Fruit fly (Drosophila melanogaster) whole organism, embryonic: ENCODE measurements around the gene PMP34.

Source experiments
- Antp ChIP-seq: fragments of 200-800 bp; sonication (Bioruptor generic); optimal IDR thresholded peaks from 3 replicates; lab custom pipeline; 2016; ENCODE audit warnings: missing biosample characterization, missing genetic modification characterization
- Atf-2 ChIP-seq: fragments of 200-800 bp; sonication (Bioruptor generic); optimal IDR thresholded peaks from 2 replicates; lab custom pipeline; 2016; ENCODE audit warnings: missing biosample characterization, missing genetic modification characterization
- B-H1 ChIP-seq: fragments of 200-800 bp; sonication (Bioruptor generic); IDR thresholded peaks from 3 replicates; pipeline ENCODE4 v1.3.6; 2022; ENCODE audit warnings: missing biosample characterization, missing genetic modification characterization
- Blimp-1 ChIP-seq: fragments of 200-800 bp; sonication (Bioruptor generic); optimal IDR thresholded peaks from 3 replicates; lab custom pipeline; 2018; ENCODE audit warnings: missing biosample characterization, missing genetic modification characterization, mild to moderate bottlenecking, moderate library complexity, missing genetic modification reagents
- BtbVII ChIP-seq: fragments of 200-800 bp; sonication (Bioruptor generic); optimal IDR thresholded peaks from 3 replicates; lab custom pipeline; 2017; ENCODE audit warnings: missing biosample characterization, mild to moderate bottlenecking, missing genetic modification characterization
- CG11560 ChIP-seq: fragments of 200-800 bp; sonication (Bioruptor generic); IDR thresholded peaks from 3 replicates; pipeline ENCODE4 v1.3.6; 2022; ENCODE audit warnings: missing biosample characterization, missing genetic modification characterization
- CG1233 ChIP-seq: fragments of 200-800 bp; sonication (Bioruptor generic); optimal IDR thresholded peaks from 4 replicates; lab custom pipeline; 2018; ENCODE audit warnings: missing biosample characterization, mild to moderate bottlenecking, missing genetic modification characterization
- CG13296 ChIP-seq: fragments of 200-800 bp; sonication (Bioruptor generic); optimal IDR thresholded peaks from 3 replicates; lab custom pipeline; 2018; ENCODE audit warnings: missing biosample characterization, mild to moderate bottlenecking, missing genetic modification characterization
- CG13775 ChIP-seq: fragments of 200-800 bp; sonication (Bioruptor generic); optimal IDR thresholded peaks from 3 replicates; lab custom pipeline; 2017; ENCODE audit warnings: missing biosample characterization, mild to moderate bottlenecking, missing genetic modification characterization
- CG14860 ChIP-seq: fragments of 200-800 bp; sonication (Bioruptor generic); IDR thresholded peaks from 3 replicates; pipeline ENCODE4 v1.3.6; 2022; ENCODE audit warnings: missing biosample characterization, missing genetic modification characterization; ENCODE audit not compliant: partially characterized antibody
- CG15601 ChIP-seq: fragments of 200-800 bp; sonication (Bioruptor generic); optimal IDR thresholded peaks from 3 replicates; lab custom pipeline; 2019; ENCODE audit warnings: missing biosample characterization, mild to moderate bottlenecking, missing genetic modification characterization, moderate library complexity
- CG16779 ChIP-seq: fragments of 200-800 bp; sonication (Bioruptor generic); IDR thresholded peaks from 2 replicates; pipeline ENCODE4 v1.3.6; 2022; ENCODE audit warnings: missing biosample characterization, missing genetic modification characterization
- CG1792 ChIP-seq: fragments of 200-800 bp; sonication (Bioruptor generic); optimal IDR thresholded peaks from 2 replicates; lab custom pipeline; 2016; ENCODE audit warnings: missing biosample characterization, missing genetic modification characterization
- CG2875 ChIP-seq: fragments of 200-800 bp; sonication (Bioruptor generic); optimal IDR thresholded peaks from 2 replicates; lab custom pipeline; 2017; ENCODE audit warnings: missing biosample characterization, mild to moderate bottlenecking, missing genetic modification characterization, missing genetic modification reagents
- CG30431 ChIP-seq: fragments of 200-800 bp; sonication (Bioruptor generic); optimal IDR thresholded peaks from 2 replicates; lab custom pipeline; 2017; ENCODE audit warnings: missing biosample characterization, missing genetic modification characterization
- CG3065 ChIP-seq: fragments of 200-800 bp; sonication (Bioruptor generic); optimal IDR thresholded peaks from 2 replicates; lab custom pipeline; 2016; ENCODE audit warnings: missing biosample characterization, missing genetic modification characterization
- CG33213 ChIP-seq: fragments of 200-800 bp; sonication (Bioruptor generic); optimal IDR thresholded peaks from 3 replicates; lab custom pipeline; 2016; ENCODE audit warnings: missing biosample characterization, missing genetic modification characterization
- CG34224 ChIP-seq: fragments of 200-800 bp; sonication (Bioruptor generic); IDR thresholded peaks from 3 replicates; pipeline ENCODE4 v1.3.6; 2022; ENCODE audit warnings: missing biosample characterization, missing genetic modification characterization; ENCODE audit not compliant: partially characterized antibody
- CG4404 ChIP-seq: fragments of 200-800 bp; sonication (Bioruptor generic); IDR thresholded peaks from 2 replicates; pipeline ENCODE4 v1.3.6; 2022; ENCODE audit warnings: missing biosample characterization, missing genetic modification characterization
- CG6683 ChIP-seq: fragments of 200-800 bp; sonication (Bioruptor generic); optimal IDR thresholded peaks from 2 replicates; lab custom pipeline; 2017; ENCODE audit warnings: missing biosample characterization, mild to moderate bottlenecking, missing genetic modification characterization, missing genetic modification reagents
- CG8281 ChIP-seq: fragments of 200-800 bp; sonication (Bioruptor generic); optimal IDR thresholded peaks from 2 replicates; lab custom pipeline; 2018; ENCODE audit warnings: missing biosample characterization, mild to moderate bottlenecking, missing genetic modification characterization, moderate library complexity
- CG8290 ChIP-seq, 3 experiments: fragments of 200-800 bp; sonication (Bioruptor generic); optimal IDR thresholded peaks; 2 replicates each; lab custom pipeline; 2016 to 2019; ENCODE audit warnings: missing biosample characterization in 3 of 3, missing genetic modification characterization in 3 of 3, mild to moderate bottlenecking in 2 of 3, moderate library complexity in 1 of 3
- Dad ChIP-seq: fragments of 200-800 bp; sonication (Bioruptor generic); optimal IDR thresholded peaks from 3 replicates; lab custom pipeline; 2016; ENCODE audit warnings: missing biosample characterization, missing genetic modification characterization
- Ets65A ChIP-seq: fragments of 200-800 bp; sonication (Bioruptor generic); peaks from one replicate; lab custom pipeline; 2016; ENCODE audit warnings: missing biosample characterization, missing genetic modification characterization
- Hr39 ChIP-seq: fragments of >200 bp; optimal IDR thresholded peaks from 2 replicates; lab custom pipeline; 2017
- Lim3 ChIP-seq: fragments of 200-800 bp; sonication (Bioruptor generic); IDR thresholded peaks from 2 replicates; pipeline ENCODE4 v1.3.6; 2022; ENCODE audit warnings: missing biosample characterization, missing genetic modification characterization
- Mad ChIP-seq: fragments of 200-800 bp; sonication (Bioruptor generic); optimal IDR thresholded peaks from 2 replicates; lab custom pipeline; 2016; ENCODE audit warnings: missing biosample characterization, missing genetic modification characterization
- Med ChIP-seq: fragments of 200-800 bp; sonication (Bioruptor generic); peaks from one replicate; lab custom pipeline; 2016; ENCODE audit warnings: missing biosample characterization, missing genetic modification characterization, mild to moderate bottlenecking, inconsistent platforms, moderate library complexity
- Six4 ChIP-seq: fragments of 200-800 bp; sonication (Bioruptor generic); optimal IDR thresholded peaks from 2 replicates; lab custom pipeline; 2016; ENCODE audit warnings: missing biosample characterization, missing genetic modification characterization
- Sox102F ChIP-seq: fragments of 200-800 bp; sonication (Bioruptor generic); optimal IDR thresholded peaks from 2 replicates; lab custom pipeline; 2018; ENCODE audit warnings: missing biosample characterization, mild to moderate bottlenecking, missing genetic modification characterization, moderate library complexity
- Sry-δ ChIP-seq: fragments of 200-800 bp; sonication (Bioruptor generic); optimal IDR thresholded peaks from 2 replicates; lab custom pipeline; 2016; ENCODE audit warnings: missing biosample characterization, missing genetic modification characterization
- Xbp1 ChIP-seq: fragments of 200-800 bp; sonication (Bioruptor generic); optimal IDR thresholded peaks from 3 replicates; lab custom pipeline; 2016; ENCODE audit warnings: missing biosample characterization, mild to moderate bottlenecking, missing genetic modification characterization
- aop ChIP-seq: fragments of 200-800 bp; sonication (Bioruptor generic); IDR thresholded peaks from 2 replicates; pipeline ENCODE4 v1.3.6; 2022; ENCODE audit warnings: missing biosample characterization, missing genetic modification characterization
- bbx ChIP-seq: fragments of 200-800 bp; sonication (Bioruptor generic); IDR thresholded peaks from 2 replicates; pipeline ENCODE4 v1.3.6; 2022; ENCODE audit warnings: missing biosample characterization, missing genetic modification characterization; ENCODE audit not compliant: partially characterized antibody
- cad ChIP-seq: fragments of >200 bp; optimal IDR thresholded peaks from 2 replicates; lab custom pipeline; 2017; ENCODE audit warnings: missing biosample characterization, missing genetic modification characterization
- chif ChIP-seq, 2 experiments: fragments of 200-800 bp; sonication (Bioruptor generic); optimal IDR thresholded peaks; 3 replicates each; lab custom pipeline; 2016; ENCODE audit warnings: missing biosample characterization in 2 of 2, missing genetic modification characterization in 2 of 2
- ci ChIP-seq: fragments of 200-800 bp; sonication (Bioruptor generic); IDR thresholded peaks from 3 replicates; pipeline ENCODE4 v1.3.6; 2022; ENCODE audit warnings: missing biosample characterization, missing genetic modification characterization
- corto ChIP-seq: fragments of 200-800 bp; sonication (Bioruptor generic); optimal IDR thresholded peaks from 2 replicates; lab custom pipeline; 2016; ENCODE audit warnings: missing biosample characterization, mild to moderate bottlenecking, missing genetic modification characterization, moderate library complexity
- disco-r ChIP-seq: fragments of 200-800 bp; sonication (Bioruptor generic); optimal IDR thresholded peaks from 2 replicates; lab custom pipeline; 2016; ENCODE audit warnings: missing biosample characterization, missing genetic modification characterization
- esg ChIP-seq: fragments of 200-800 bp; sonication (Bioruptor generic); conservative IDR thresholded peaks from 2 replicates; pipeline ENCODE4 v1.3.6; 2022; ENCODE audit warnings: missing biosample characterization, missing genetic modification characterization
- exex ChIP-seq: fragments of 200-800 bp; sonication (Bioruptor generic); optimal IDR thresholded peaks from 4 replicates; lab custom pipeline; 2018; ENCODE audit warnings: missing biosample characterization, mild to moderate bottlenecking, missing genetic modification characterization, moderate library complexity
- fd102C ChIP-seq: fragments of 200-800 bp; sonication (Bioruptor generic); optimal IDR thresholded peaks from 2 replicates; lab custom pipeline; 2018; ENCODE audit warnings: missing biosample characterization, mild to moderate bottlenecking, missing genetic modification characterization, moderate library complexity
- fd64A ChIP-seq: fragments of 200-800 bp; sonication (Bioruptor generic); optimal IDR thresholded peaks from 3 replicates; lab custom pipeline; 2018; ENCODE audit warnings: missing biosample characterization, mild to moderate bottlenecking, missing genetic modification characterization
- grau ChIP-seq: fragments of 200-800 bp; optimal IDR thresholded peaks from 3 replicates; lab custom pipeline; 2019; ENCODE audit warnings: missing biosample characterization, mild to moderate bottlenecking, missing genetic modification characterization, moderate library complexity
- lab ChIP-seq: fragments of 200-800 bp; sonication (Bioruptor generic); optimal IDR thresholded peaks from 3 replicates; lab custom pipeline; 2017; ENCODE audit warnings: missing biosample characterization, missing genetic modification characterization, mild to moderate bottlenecking, moderate library complexity, missing genetic modification reagents
- p53 ChIP-seq: fragments of 200-800 bp; sonication (Bioruptor generic); optimal IDR thresholded peaks from 2 replicates; lab custom pipeline; 2016; ENCODE audit warnings: missing biosample characterization, missing genetic modification characterization
- ro ChIP-seq: fragments of 200-800 bp; sonication (Bioruptor generic); IDR thresholded peaks from 2 replicates; pipeline ENCODE4 v1.3.6; 2022; ENCODE audit warnings: missing biosample characterization, missing genetic modification characterization
- sd ChIP-seq: fragments of 200-800 bp; sonication (Bioruptor generic); optimal IDR thresholded peaks from 3 replicates; lab custom pipeline; 2018; ENCODE audit warnings: missing biosample characterization, mild to moderate bottlenecking, missing genetic modification characterization, moderate library complexity
- sens ChIP-seq: fragments of 200-800 bp; sonication (Bioruptor generic); peaks from one replicate; lab custom pipeline; 2016; ENCODE audit warnings: missing biosample characterization, missing genetic modification characterization
- sens-2 ChIP-seq: fragments of 200-800 bp; sonication (Bioruptor generic); IDR thresholded peaks from 2 replicates; pipeline ENCODE4 v1.3.6; 2022; ENCODE audit warnings: missing biosample characterization, missing genetic modification characterization
- tll ChIP-seq, 2 experiments: fragments of 200-800 bp in 1 of 2; fragments of >200 bp in 1 of 2; sonication (Bioruptor generic) in 1 of 2; optimal IDR thresholded peaks; 2 replicates each; lab custom pipeline; 2017 to 2019; ENCODE audit warnings: missing biosample characterization in 2 of 2, missing genetic modification characterization in 2 of 2, mild to moderate bottlenecking in 1 of 2, moderate library complexity in 1 of 2

PMP34 gene

dm6 chr3L:4288591-4289056 lies 29.9 kb upstream of the PMP34 start, which contains the start of gene Hexo1 (continued):
- TF ChIP-seq Ets65A = peak; percentile 92
- TF ChIP-seq esg = no peak
- TF ChIP-seq sd = peak; percentile 19
- TF ChIP-seq CG13296 = peak; percentile 54
- no peak for TF ChIP-seq lab (GFP tag; lab: Kevin White, UChicago)
- TF ChIP-seq CG14860 (GFP tag; lab: Robert Waterston, UW) = no peak
- TF ChIP-seq CG6683 (GFP tag; lab: Kevin White, UChicago) = no peak
- no peak for TF ChIP-seq CG33213 (GFP tag; lab: Kevin White, UChicago)
- peak; percentile 11 for TF ChIP-seq Blimp-1 (GFP tag; lab: Kevin White, UChicago)
- TF ChIP-seq tll (GFP tag; optimal IDR thresholded peaks at IDR 0.05; lab: Kevin White, UChicago) = no peak
- peak; percentile 1 for TF ChIP-seq Xbp1 (GFP tag; lab: Kevin White, UChicago)
- TF ChIP-seq CG1233 = no peak
- no peak for TF ChIP-seq CG11560 (tag; lab: Robert Waterston, UW)
- no peak for TF ChIP-seq B-H1
- no peak for TF ChIP-seq CG8281 (tag; lab: Kevin White, UChicago)
- no peak for TF ChIP-seq CG1792
- TF ChIP-seq CG30431 (GFP tag; lab: Kevin White, UChicago) = no peak
- no peak for TF ChIP-seq Mad
- no peak for TF ChIP-seq p53 (GFP tag; lab: Kevin White, UChicago)
- no peak for TF ChIP-seq Lim3 (GFP tag; lab: Robert Waterston, UW)
- TF ChIP-seq grau = peak; percentile 39
- no peak for TF ChIP-seq Hr39 (lab: Kevin White, UChicago)
- TF ChIP-seq BtbVII = peak; percentile 21
- peak; percentile 56; the same call in 1 of the 3 replicates for TF ChIP-seq ci (GFP tag; lab: Robert Waterston, UW)
- TF ChIP-seq cad (GFP tag; lab: Kevin White, UChicago) = no peak
- no peak for TF ChIP-seq CG13775 (GFP tag; lab: Kevin White, UChicago)
- no peak for TF ChIP-seq Six4
- TF ChIP-seq CG15601 (tag; lab: Kevin White, UChicago) = no peak
- TF ChIP-seq exex = peak; percentile 48
- TF ChIP-seq sens-2 (GFP tag; lab: Robert Waterston, UW) = no peak
- no peak for TF ChIP-seq chif (GFP tag; optimal IDR thresholded peaks at IDR 0.05; lab: Kevin White, UChicago)
- TF ChIP-seq CG2875 = no peak
- TF ChIP-seq Sox102F = peak; percentile 33
- no peak for TF ChIP-seq aop (GFP tag; lab: Robert Waterston, UW)
- TF ChIP-seq ro (GFP tag; lab: Robert Waterston, UW) = no peak
- no peak for TF ChIP-seq disco-r
- TF ChIP-seq Dad (GFP tag; lab: Kevin White, UChicago) = no peak
- no peak for TF ChIP-seq Antp (GFP tag; lab: Kevin White, UChicago)
- no peak for TF ChIP-seq Atf-2
- no peak for TF ChIP-seq CG16779 (GFP tag; lab: Robert Waterston, UW)
- TF ChIP-seq corto = no peak
- TF ChIP-seq sens (GFP tag; lab: Kevin White, UChicago) = peak; percentile 21
- no peak for TF ChIP-seq fd64A (GFP tag; lab: Kevin White, UChicago)
- no peak for TF ChIP-seq bbx (GFP tag; lab: Robert Waterston, UW)
- TF ChIP-seq Sry-δ = no peak
- TF ChIP-seq CG34224 = no peak
- TF ChIP-seq CG4404 (GFP tag; lab: Robert Waterston, UW) = no peak
- no peak for TF ChIP-seq CG8290 (GFP tag; optimal IDR thresholded peaks at IDR 0.05; lab: Kevin White, UChicago)
- peak in 1 of 2 experiments; percentile 51 for TF ChIP-seq CG8290 (tag; optimal IDR thresholded peaks at IDR 0.05; lab: Kevin White, UChicago)
- no peak for TF ChIP-seq CG3065 (GFP tag; lab: Kevin White, UChicago)
- TF ChIP-seq fd102C (GFP tag; lab: Kevin White, UChicago) = no peak
- peak; percentile 82 for TF ChIP-seq Med (GFP tag; lab: Kevin White, UChicago)
